Worm (Caenorhabditis elegans) whole organism, midembryonic: ENCODE results near the gene C36C5.15.

Source experiments
- T22C8.4 ChIP-seq: fragments of 200-800 bp; sonication (Bioruptor generic); IDR thresholded peaks from 2 replicates; pipeline ENCODE4 v1.3.6; 2022; ENCODE audit warnings: missing genetic modification characterization, missing compliant biosample characterization
- cog-1 ChIP-seq: sonication (generic microtip); optimal IDR thresholded peaks from 2 replicates; lab custom pipeline; 2016; ENCODE audit warnings: missing genetic modification characterization, missing compliant biosample characterization
- flt-1 ChIP-seq: fragments of 200-800 bp; sonication (Bioruptor generic); IDR thresholded peaks from 2 replicates; pipeline ENCODE4 v1.3.6; 2022; ENCODE audit warnings: missing genetic modification characterization, missing compliant biosample characterization
- klf-2 ChIP-seq: fragments of 200-800 bp; sonication (Bioruptor generic); conservative IDR thresholded peaks from 2 replicates; pipeline ENCODE4 v1.3.6; 2022; ENCODE audit warnings: missing genetic modification reagents, missing genetic modification characterization, missing compliant biosample characterization
- med-1 ChIP-seq: sonication (generic microtip); optimal IDR thresholded peaks from 2 replicates; lab custom pipeline; 2017; ENCODE audit warnings: missing genetic modification characterization, mild to moderate bottlenecking, missing compliant biosample characterization, antibody characterized with exemption, missing genetic modification reagents; ENCODE audit not compliant: insufficient read depth
- ref-1 ChIP-seq: fragments of 200-800 bp; sonication (Bioruptor generic); conservative IDR thresholded peaks from 2 replicates; pipeline ENCODE4 v1.3.6; 2022; ENCODE audit warnings: missing genetic modification reagents, missing genetic modification characterization, missing compliant biosample characterization
- tab-1 ChIP-seq: fragments of 200-800 bp; sonication (Bioruptor generic); IDR thresholded peaks from 2 replicates; pipeline ENCODE4 v1.3.6; 2022; ENCODE audit warnings: missing genetic modification characterization, missing compliant biosample characterization
- ztf-23 ChIP-seq: fragments of 200-800 bp; sonication (Bioruptor generic); IDR thresholded peaks from 2 replicates; pipeline ENCODE4 v1.3.6; 2022; ENCODE audit warnings: missing genetic modification reagents, missing genetic modification characterization, missing compliant biosample characterization
- ztf-29 ChIP-seq: fragments of 200-800 bp; sonication (Bioruptor generic); IDR thresholded peaks from 2 replicates; pipeline ENCODE4 v1.3.6; 2022; ENCODE audit warnings: missing genetic modification reagents, missing genetic modification characterization, missing compliant biosample characterization

- TF ChIP-seq tab-1 (GFP tag; lab: Robert Waterston, UW) (no peak), T22C8.4 (GFP tag; lab: Robert Waterston, UW) (no peak), flt-1 (GFP tag; lab: Robert Waterston, UW) (no peak), klf-2 (GFP tag; lab: Robert Waterston, UW) (no peak), med-1 (GFP tag; lab: Kevin White, UChicago) (no peak), ztf-23 (GFP tag; lab: Robert Waterston, UW) (no peak), ztf-29 (no peak), cog-1 (tag; lab: Kevin White, UChicago) (no peak), ref-1 (GFP tag; lab: Robert Waterston, UW) (no peak)
Observed at ce11 chrV:3122403-3122802, 46.1 kb downstream of the C36C5.15 start.
